Worm (Caenorhabditis elegans) whole organism, L1 larva: ENCODE data around the gene sre-36.

Experiments used
- C16A3.4 ChIP-seq: fragments of 150-350 bp; optimal IDR thresholded peaks from 2 replicates; lab custom pipeline; 2014; ENCODE audit warnings: missing biosample characterization, missing genetic modification characterization
- C34B4.2 ChIP-seq: sonication (generic microtip); optimal IDR thresholded peaks from 2 replicates; lab custom pipeline; 2017; ENCODE audit warnings: mild to moderate bottlenecking, missing genetic modification characterization, missing compliant biosample characterization
- blmp-1 ChIP-seq: fragments of 150-350 bp; optimal IDR thresholded peaks from 2 replicates; lab custom pipeline; 2014; ENCODE audit warnings: missing biosample characterization, missing genetic modification characterization
- ceh-82 ChIP-seq, 3 experiments: fragments of 150-350 bp in 1 of 3; sonication (generic microtip) in 2 of 3; optimal IDR thresholded peaks; 2 replicates each; lab custom pipeline; 2014 to 2017; ENCODE audit warnings: missing biosample characterization in 3 of 3, missing genetic modification characterization in 3 of 3
- ceh-88 ChIP-seq: fragments of 200-800 bp; sonication (Bioruptor generic); IDR thresholded peaks from 2 replicates; pipeline ENCODE4 v1.3.6; 2022; ENCODE audit warnings: missing genetic modification characterization, missing compliant biosample characterization
- ceh-90 ChIP-seq: sonication (generic microtip); optimal IDR thresholded peaks from 2 replicates; lab custom pipeline; 2016; ENCODE audit warnings: missing genetic modification characterization, missing compliant biosample characterization
- ces-1 ChIP-seq: fragments of 150-350 bp; optimal IDR thresholded peaks from 2 replicates; lab custom pipeline; 2014; ENCODE audit warnings: missing biosample characterization, missing genetic modification reagents, missing genetic modification characterization
- dpl-1 ChIP-seq, 3 experiments: fragments of 150-350 bp in 2 of 3; sonication (generic microtip) in 1 of 3; optimal IDR thresholded peaks; 2 replicates each; lab custom pipeline; 2014 to 2017; ENCODE audit warnings: missing biosample characterization in 3 of 3, missing genetic modification characterization in 3 of 3, missing genetic modification reagents in 3 of 3
- dsc-1 ChIP-seq: sonication (generic microtip); optimal IDR thresholded peaks from 2 replicates; lab custom pipeline; 2016; ENCODE audit warnings: mild to moderate bottlenecking, missing genetic modification characterization, missing compliant biosample characterization
- efl-1 ChIP-seq, 4 experiments: fragments of 150-350 bp; optimal IDR thresholded peaks in 3 of 4; peaks in 1 of 4; 1 replicate in 1 of 4; 2 replicates in 3 of 4; lab custom pipeline; 2014; ENCODE audit warnings: missing biosample characterization in 2 of 4, missing genetic modification characterization in 2 of 4, missing genetic modification reagents in 2 of 4
- egl-13 ChIP-seq: sonication (generic microtip); optimal IDR thresholded peaks from 2 replicates; lab custom pipeline; 2016; ENCODE audit warnings: missing genotype, missing genetic modification reagents, missing genetic modification characterization, missing compliant biosample characterization
- egl-27 ChIP-seq, 2 experiments: fragments of 150-350 bp in 1 of 2; sonication (generic microtip); optimal IDR thresholded peaks; 3 replicates each; lab custom pipeline; 2017 to 2018; ENCODE audit warnings: missing biosample characterization in 2 of 2, missing genetic modification characterization in 2 of 2, missing genetic modification reagents in 2 of 2
- elt-3 ChIP-seq, 6 experiments: fragments of 150-350 bp in 1 of 6; sonication (generic microtip); optimal IDR thresholded peaks; 2 replicates each; lab custom pipeline; 2017 to 2018; ENCODE audit warnings: missing biosample characterization in 6 of 6, missing genetic modification characterization in 6 of 6, inconsistent platforms in 1 of 6
- ets-5 ChIP-seq: fragments of 200-800 bp; sonication (Bioruptor generic); IDR thresholded peaks from 2 replicates; pipeline ENCODE4 v1.3.6; 2022; ENCODE audit warnings: missing genetic modification characterization, missing compliant biosample characterization
- fkh-10 ChIP-seq: sonication (generic microtip); optimal IDR thresholded peaks from 2 replicates; lab custom pipeline; 2017; ENCODE audit warnings: missing biosample characterization, missing genetic modification reagents, missing genetic modification characterization
- fkh-4 ChIP-seq: sonication (generic microtip); optimal IDR thresholded peaks from 2 replicates; lab custom pipeline; 2016; ENCODE audit warnings: missing compliant biosample characterization, missing genetic modification characterization, borderline replicate concordance
- fos-1 ChIP-seq: fragments of 150-350 bp; optimal IDR thresholded peaks from 2 replicates; lab custom pipeline; 2014; ENCODE audit warnings: missing biosample characterization, missing genetic modification characterization
- hlh-4 ChIP-seq: sonication (generic microtip); optimal IDR thresholded peaks from 2 replicates; lab custom pipeline; 2016; ENCODE audit warnings: mild to moderate bottlenecking, missing genetic modification characterization, missing compliant biosample characterization
- lin-13 ChIP-seq: fragments of 150-350 bp; optimal IDR thresholded peaks from 2 replicates; lab custom pipeline; 2014; ENCODE audit warnings: missing biosample characterization, missing genetic modification reagents, missing genetic modification characterization
- lin-15B ChIP-seq: fragments of 150-350 bp; sonication (generic microtip); optimal IDR thresholded peaks from 3 replicates; lab custom pipeline; 2014; ENCODE audit warnings: missing biosample characterization, missing genetic modification characterization
- lin-35 ChIP-seq, 2 experiments: fragments of 150-350 bp; optimal IDR thresholded peaks; 2 replicates each; lab custom pipeline; 2014; ENCODE audit warnings: missing biosample characterization in 2 of 2, missing genetic modification characterization in 2 of 2, missing genetic modification reagents in 2 of 2
- lin-39 ChIP-seq: fragments of 150-350 bp; optimal IDR thresholded peaks from 2 replicates; lab custom pipeline; 2014; ENCODE audit warnings: missing biosample characterization, missing genetic modification reagents, missing genetic modification characterization
- mdl-1 ChIP-seq, 2 experiments: fragments of 150-350 bp; optimal IDR thresholded peaks; 2 replicates each; lab custom pipeline; 2014 to 2017; ENCODE audit warnings: missing biosample characterization in 2 of 2, missing genetic modification characterization in 2 of 2, inconsistent platforms in 1 of 2
- nhr-11 ChIP-seq: fragments of 150-350 bp; optimal IDR thresholded peaks from 2 replicates; lab custom pipeline; 2014; ENCODE audit warnings: missing biosample characterization, missing genetic modification characterization
- nhr-12 ChIP-seq: sonication (generic microtip); optimal IDR thresholded peaks from 2 replicates; lab custom pipeline; 2017; ENCODE audit warnings: missing biosample characterization, missing genetic modification characterization
- nhr-28 ChIP-seq: fragments of 150-350 bp; optimal IDR thresholded peaks from 2 replicates; lab custom pipeline; 2014; ENCODE audit warnings: missing biosample characterization, missing genetic modification characterization
- nhr-77 ChIP-seq: fragments of 150-350 bp; optimal IDR thresholded peaks from 2 replicates; lab custom pipeline; 2014; ENCODE audit warnings: missing biosample characterization, missing genetic modification characterization
- nhr-90 ChIP-seq: sonication (generic microtip); optimal IDR thresholded peaks from 2 replicates; lab custom pipeline; 2016; ENCODE audit warnings: mild to moderate bottlenecking, missing genetic modification characterization, missing compliant biosample characterization; ENCODE audit not compliant: poor library complexity
- pax-3 ChIP-seq: fragments of 200-800 bp; sonication (Bioruptor generic); optimal IDR thresholded peaks from 2 replicates; lab custom pipeline; 2018; ENCODE audit warnings: mild to moderate bottlenecking, missing genetic modification characterization, moderate library complexity, missing compliant biosample characterization
- swsn-7 ChIP-seq: sonication (generic microtip); optimal IDR thresholded peaks from 2 replicates; lab custom pipeline; 2016; ENCODE audit warnings: missing genetic modification characterization, missing compliant biosample characterization
- unc-30 ChIP-seq: sonication (generic microtip); optimal IDR thresholded peaks from 2 replicates; lab custom pipeline; 2017; ENCODE audit warnings: missing biosample characterization, missing genetic modification characterization
- unc-62 ChIP-seq: fragments of 150-350 bp; optimal IDR thresholded peaks from 2 replicates; lab custom pipeline; 2014; ENCODE audit warnings: missing biosample characterization, missing genetic modification reagents, missing genetic modification characterization
- unc-86 ChIP-seq: sonication (generic microtip); optimal IDR thresholded peaks from 2 replicates; lab custom pipeline; 2016; ENCODE audit warnings: missing genetic modification characterization, missing compliant biosample characterization

The sre-36 gene

ce11 chrV:16419769-16420168 lies 20.3 kb downstream of the sre-36 start, which contains the start of gene F26D2.16:
F26D2.16 (minus strand) TSS chrV:16419869.
- TF ChIP-seq efl-1 (optimal IDR thresholded peaks at IDR 0.05; lab: Kevin White, UChicago), result no peak
- TF ChIP-seq efl-1 (GFP tag; optimal IDR thresholded peaks at IDR 0.05 in 1 of 2; lab: Kevin White, UChicago), result no peak
- TF ChIP-seq C16A3.4, result no peak
- TF ChIP-seq nhr-11 (tag; lab: Kevin White, UChicago), result no peak
- no peak for TF ChIP-seq nhr-90 (tag; lab: Kevin White, UChicago)
- no peak for TF ChIP-seq unc-62 (GFP tag; lab: Kevin White, UChicago)
- TF ChIP-seq dsc-1 (tag; lab: Kevin White, UChicago), result no peak
- TF ChIP-seq elt-3 (tag; optimal IDR thresholded peaks at IDR 0.05; lab: Kevin White, UChicago), result no peak
- TF ChIP-seq mdl-1 (tag; optimal IDR thresholded peaks at IDR 0.05; lab: Kevin White, UChicago), result no peak
- no peak for TF ChIP-seq lin-39 (tag; lab: Kevin White, UChicago)
- no peak for TF ChIP-seq swsn-7
- no peak for TF ChIP-seq unc-30 (tag; lab: Kevin White, UChicago)
- TF ChIP-seq ceh-88 (GFP tag; lab: Robert Waterston, UW), result no peak
- no peak for TF ChIP-seq unc-86 (tag; lab: Kevin White, UChicago)
- TF ChIP-seq pax-3 (tag; lab: Kevin White, UChicago), result no peak

- TF ChIP-seq ces-1 (GFP tag; lab: Kevin White, UChicago) (no peak), lin-35 (GFP tag; optimal IDR thresholded peaks at IDR 0.05; lab: Kevin White, UChicago) (no peak)
Observed at ce11 chrV:16420696-16421095, 21.2 kb downstream of the sre-36 start, which contains the start of gene srw-48. srw-48 (plus strand) TSS chrV:16420996.

- TF ChIP-seq dpl-1 (GFP tag; optimal IDR thresholded peaks at IDR 0.05; lab: Kevin White, UChicago), result no peak
- no peak for TF ChIP-seq lin-15B
- no peak for TF ChIP-seq ceh-82 (tag; optimal IDR thresholded peaks at IDR 0.05; lab: Kevin White, UChicago)
- no peak for TF ChIP-seq nhr-28 (tag; lab: Kevin White, UChicago)
- TF ChIP-seq, all 84 proteins: peak for 0
Observed at ce11 chrV:16424428-16424827, 24.9 kb downstream of the sre-36 start, which contains the start of gene srw-29. srw-29 (minus strand) TSS chrV:16424528.

- TF ChIP-seq ceh-90 (no peak), fkh-4 (tag; lab: Kevin White, UChicago) (no peak), C34B4.2 (tag; lab: Kevin White, UChicago) (no peak), blmp-1 (tag; lab: Kevin White, UChicago) (no peak), lin-13 (GFP tag; lab: Kevin White, UChicago) (no peak), egl-13 (tag; lab: Kevin White, UChicago) (no peak), dpl-1 (GFP tag; optimal IDR thresholded peaks at IDR 0.05; lab: Kevin White, UChicago) (no peak), swsn-7 (no peak), nhr-11 (tag; lab: Kevin White, UChicago) (no peak)
Observed at ce11 chrV:16429503-16429902, 30.0 kb downstream of the sre-36 start, which contains the start of gene F26D2.10. F26D2.10 (minus strand) TSS chrV:16429603.

ce11 chrV:16429940-16430339 lies 30.5 kb downstream of the sre-36 start, which contains the start of gene str-73:
str-73 (plus strand) TSS chrV:16430240.
- TF ChIP-seq nhr-12 (no peak), fos-1 (tag; lab: Kevin White, UChicago) (no peak), nhr-77 (tag; lab: Kevin White, UChicago) (no peak), ceh-90 (no peak), ets-5 (GFP tag; lab: Robert Waterston, UW) (no peak), hlh-4 (tag; lab: Kevin White, UChicago) (no peak), egl-27 (tag; optimal IDR thresholded peaks at IDR 0.05; lab: Kevin White, UChicago) (no peak), fkh-10 (GFP tag; lab: Kevin White, UChicago) (no peak)
- TF ChIP-seq, all 84 proteins: peak for 0
